Fruit fly (Drosophila melanogaster) whole organism, embryonic: ENCODE results near the gene Nepl9.
A peak's percentile ranks its signal among the peaks of the same experiment; 100 is the strongest.

Experiments
- CG10267 ChIP-seq: fragments of 200-800 bp; sonication (Bioruptor generic); optimal IDR thresholded peaks from 2 replicates; lab custom pipeline; 2018; ENCODE audit warnings: missing biosample characterization, mild to moderate bottlenecking, missing genetic modification characterization, moderate library complexity
- CG10366 ChIP-seq: fragments of 200-800 bp; sonication (Bioruptor generic); IDR thresholded peaks from 2 replicates; pipeline ENCODE4 v1.3.6; 2022; ENCODE audit warnings: missing biosample characterization, missing genetic modification characterization
- CG11398 ChIP-seq: fragments of 200-800 bp; sonication (Bioruptor generic); optimal IDR thresholded peaks from 2 replicates; lab custom pipeline; 2016; ENCODE audit warnings: missing biosample characterization, missing genetic modification characterization
- CG12391 ChIP-seq: fragments of 200-800 bp; sonication (Bioruptor generic); optimal IDR thresholded peaks from 3 replicates; lab custom pipeline; 2018; ENCODE audit warnings: missing biosample characterization, mild to moderate bottlenecking, missing genetic modification characterization, moderate library complexity
- CG14667 ChIP-seq: fragments of 200-800 bp; sonication (Bioruptor generic); IDR thresholded peaks from 2 replicates; pipeline ENCODE4 v1.3.6; 2022; ENCODE audit warnings: missing biosample characterization, missing genetic modification characterization
- CG16813 ChIP-seq: fragments of 200-800 bp; sonication (Bioruptor generic); IDR thresholded peaks from 3 replicates; pipeline ENCODE4 v1.3.6; 2022; ENCODE audit warnings: missing biosample characterization, missing genetic modification characterization; ENCODE audit not compliant: partially characterized antibody
- CG17359 ChIP-seq: fragments of 200-800 bp; sonication (Bioruptor generic); optimal IDR thresholded peaks from 3 replicates; lab custom pipeline; 2018; ENCODE audit warnings: missing biosample characterization, mild to moderate bottlenecking, missing genetic modification characterization, moderate library complexity
- CG17829 ChIP-seq: fragments of 200-800 bp; optimal IDR thresholded peaks from 2 replicates; lab custom pipeline; 2019; ENCODE audit warnings: missing biosample characterization, mild to moderate bottlenecking, missing genetic modification characterization, moderate library complexity
- CG2875 ChIP-seq: fragments of 200-800 bp; sonication (Bioruptor generic); optimal IDR thresholded peaks from 2 replicates; lab custom pipeline; 2017; ENCODE audit warnings: missing biosample characterization, mild to moderate bottlenecking, missing genetic modification characterization, missing genetic modification reagents
- CG2889 ChIP-seq: fragments of 200-800 bp; sonication (Bioruptor generic); IDR thresholded peaks from 3 replicates; pipeline ENCODE4 v1.3.6; 2022; ENCODE audit warnings: missing biosample characterization, missing genetic modification characterization
- CG33213 ChIP-seq: fragments of 200-800 bp; sonication (Bioruptor generic); optimal IDR thresholded peaks from 3 replicates; lab custom pipeline; 2016; ENCODE audit warnings: missing biosample characterization, missing genetic modification characterization
- CG3838 ChIP-seq: fragments of 200-800 bp; sonication (Bioruptor generic); optimal IDR thresholded peaks from 3 replicates; lab custom pipeline; 2016; ENCODE audit warnings: missing biosample characterization, missing genetic modification characterization
- CG6813 ChIP-seq: fragments of 200-800 bp; sonication (Bioruptor generic); optimal IDR thresholded peaks from 2 replicates; lab custom pipeline; 2017; ENCODE audit warnings: missing biosample characterization, missing genetic modification characterization, mild to moderate bottlenecking, moderate library complexity, missing genetic modification reagents
- CG6854 ChIP-seq: fragments of 200-800 bp; sonication (Bioruptor generic); optimal IDR thresholded peaks from 3 replicates; lab custom pipeline; 2017; ENCODE audit warnings: missing biosample characterization, mild to moderate bottlenecking, missing genetic modification characterization
- CG7372 ChIP-seq: fragments of 200-800 bp; sonication (Bioruptor generic); IDR thresholded peaks from 2 replicates; pipeline ENCODE4 v1.3.6; 2022; ENCODE audit warnings: missing biosample characterization, missing genetic modification characterization
- CG7987 ChIP-seq: fragments of 200-800 bp; sonication (Bioruptor generic); optimal IDR thresholded peaks from 2 replicates; lab custom pipeline; 2018; ENCODE audit warnings: missing biosample characterization, mild to moderate bottlenecking, missing genetic modification characterization, moderate library complexity
- CTCF ChIP-seq: fragments of 200-800 bp; sonication (Bioruptor generic); optimal IDR thresholded peaks from 2 replicates; lab custom pipeline; 2017; ENCODE audit warnings: missing biosample characterization, mild to moderate bottlenecking, missing genetic modification characterization, moderate library complexity
- D19A ChIP-seq: fragments of 200-800 bp; optimal IDR thresholded peaks from 3 replicates; lab custom pipeline; 2019; ENCODE audit warnings: missing biosample characterization, mild to moderate bottlenecking, missing genetic modification characterization, moderate library complexity
- D19B ChIP-seq: fragments of 200-800 bp; sonication (Bioruptor generic); optimal IDR thresholded peaks from 2 replicates; lab custom pipeline; 2017; ENCODE audit warnings: missing biosample characterization, mild to moderate bottlenecking, missing genetic modification characterization
- Dad ChIP-seq: fragments of 200-800 bp; sonication (Bioruptor generic); optimal IDR thresholded peaks from 3 replicates; lab custom pipeline; 2016; ENCODE audit warnings: missing biosample characterization, missing genetic modification characterization
- Dll ChIP-seq: fragments of 200-800 bp; sonication (Bioruptor generic); IDR thresholded peaks from 4 replicates; pipeline ENCODE4 v1.3.6; 2022; ENCODE audit warnings: missing biosample characterization, missing genetic modification characterization; ENCODE audit not compliant: partially characterized antibody
- Dref ChIP-seq: fragments of 200-800 bp; sonication (Bioruptor generic); IDR thresholded peaks from 2 replicates; pipeline ENCODE4 v1.3.6; 2022; ENCODE audit warnings: missing biosample characterization, missing genetic modification characterization
- Ets65A ChIP-seq: fragments of 200-800 bp; sonication (Bioruptor generic); peaks from one replicate; lab custom pipeline; 2016; ENCODE audit warnings: missing biosample characterization, missing genetic modification characterization
- Lpt ChIP-seq: fragments of >200 bp; optimal IDR thresholded peaks from 2 replicates; lab custom pipeline; 2018; ENCODE audit warnings: missing biosample characterization, missing genetic modification characterization
- Meics ChIP-seq: fragments of 200-800 bp; sonication (Bioruptor generic); optimal IDR thresholded peaks from 2 replicates; lab custom pipeline; 2017; ENCODE audit warnings: missing biosample characterization, mild to moderate bottlenecking, missing genetic modification characterization
- Myb ChIP-seq: fragments of 200-800 bp; sonication (Bioruptor generic); optimal IDR thresholded peaks from 2 replicates; lab custom pipeline; 2016; ENCODE audit warnings: missing biosample characterization, missing genetic modification characterization
- Optix ChIP-seq: fragments of 200-800 bp; sonication (Bioruptor generic); IDR thresholded peaks from 3 replicates; pipeline ENCODE4 v1.3.6; 2022; ENCODE audit warnings: missing biosample characterization, missing genetic modification characterization
- Xrp1 ChIP-seq: fragments of 200-800 bp; sonication (Bioruptor generic); IDR thresholded peaks from 2 replicates; pipeline ENCODE4 v1.3.6; 2022; ENCODE audit warnings: missing biosample characterization, missing genetic modification characterization
- ac ChIP-seq: fragments of 200-800 bp; sonication (Bioruptor generic); optimal IDR thresholded peaks from 3 replicates; lab custom pipeline; 2017; ENCODE audit warnings: missing biosample characterization, mild to moderate bottlenecking, missing genetic modification characterization
- aop ChIP-seq: fragments of 200-800 bp; sonication (Bioruptor generic); IDR thresholded peaks from 2 replicates; pipeline ENCODE4 v1.3.6; 2022; ENCODE audit warnings: missing biosample characterization, missing genetic modification characterization
- bcd ChIP-seq: fragments of 200-800 bp; sonication (Bioruptor generic); optimal IDR thresholded peaks from 2 replicates; lab custom pipeline; 2017; ENCODE audit warnings: missing biosample characterization, mild to moderate bottlenecking, missing genetic modification characterization
- cas ChIP-seq: fragments of 200-800 bp; sonication (Bioruptor generic); IDR thresholded peaks from 2 replicates; pipeline ENCODE4 v1.3.6; 2022; ENCODE audit warnings: missing biosample characterization, missing genetic modification characterization
- caup ChIP-seq: fragments of 200-800 bp; sonication (Bioruptor generic); optimal IDR thresholded peaks from 3 replicates; lab custom pipeline; 2017; ENCODE audit warnings: missing biosample characterization, mild to moderate bottlenecking, missing genetic modification characterization, moderate library complexity; ENCODE audit not compliant: severe bottlenecking
- croc ChIP-seq: fragments of 200-800 bp; sonication (Bioruptor generic); conservative IDR thresholded peaks from 3 replicates; pipeline ENCODE4 v1.3.6; 2022; ENCODE audit warnings: missing biosample characterization, missing genetic modification characterization
- crp ChIP-seq, 2 experiments: fragments of 200-800 bp; sonication (Bioruptor generic); optimal IDR thresholded peaks; 2 replicates in 1 of 2; 3 replicates in 1 of 2; lab custom pipeline; 2017; ENCODE audit warnings: missing biosample characterization in 2 of 2, missing genetic modification characterization in 2 of 2, mild to moderate bottlenecking in 1 of 2, moderate library complexity in 1 of 2
- cwo ChIP-seq: fragments of 200-800 bp; sonication (Bioruptor generic); optimal IDR thresholded peaks from 3 replicates; lab custom pipeline; 2017; ENCODE audit warnings: missing biosample characterization, missing genetic modification characterization, mild to moderate bottlenecking, moderate library complexity, missing genetic modification reagents
- dan ChIP-seq: fragments of 200-800 bp; sonication (Bioruptor generic); IDR thresholded peaks from 2 replicates; pipeline ENCODE4 v1.3.6; 2022; ENCODE audit warnings: missing biosample characterization, missing genetic modification characterization
- dati ChIP-seq: fragments of 200-800 bp; sonication (Bioruptor generic); IDR thresholded peaks from 2 replicates; pipeline ENCODE4 v1.3.6; 2022; ENCODE audit warnings: missing biosample characterization, missing genetic modification characterization
- dm ChIP-seq: fragments of 200-800 bp; sonication (Bioruptor generic); optimal IDR thresholded peaks from 3 replicates; lab custom pipeline; 2016; ENCODE audit warnings: missing biosample characterization, missing genetic modification characterization
- dmrt11E ChIP-seq: fragments of 200-800 bp; sonication (Bioruptor generic); optimal IDR thresholded peaks from 3 replicates; lab custom pipeline; 2018; ENCODE audit warnings: missing biosample characterization, mild to moderate bottlenecking, missing genetic modification characterization, moderate library complexity
- gfzf ChIP-seq: fragments of 200-800 bp; sonication (Bioruptor generic); optimal IDR thresholded peaks from 2 replicates; lab custom pipeline; 2016; ENCODE audit warnings: missing biosample characterization, mild to moderate bottlenecking, missing genetic modification characterization, moderate library complexity
- hkb ChIP-seq, 2 experiments: fragments of 200-800 bp in 1 of 2; fragments of >200 bp in 1 of 2; sonication (Bioruptor generic) in 1 of 2; IDR thresholded peaks in 1 of 2; optimal IDR thresholded peaks in 1 of 2; 2 replicates each; pipeline versions ENCODE4 v1.3.6 to Lab custom; 2017 to 2022; ENCODE audit warnings: missing biosample characterization in 1 of 2, missing genetic modification characterization in 1 of 2
- jumu ChIP-seq: fragments of 200-800 bp; sonication (Bioruptor generic); optimal IDR thresholded peaks from 3 replicates; lab custom pipeline; 2016; ENCODE audit warnings: missing biosample characterization, missing genetic modification characterization
- odd ChIP-seq: fragments of 200-800 bp; sonication (Bioruptor generic); optimal IDR thresholded peaks from 2 replicates; lab custom pipeline; 2017; ENCODE audit warnings: missing biosample characterization, mild to moderate bottlenecking, missing genetic modification characterization
- row ChIP-seq: fragments of 200-800 bp; sonication (Bioruptor generic); IDR thresholded peaks from 3 replicates; pipeline ENCODE4 v1.3.6; 2022; ENCODE audit warnings: missing biosample characterization, missing genetic modification characterization
- sens-2 ChIP-seq: fragments of 200-800 bp; sonication (Bioruptor generic); IDR thresholded peaks from 2 replicates; pipeline ENCODE4 v1.3.6; 2022; ENCODE audit warnings: missing biosample characterization, missing genetic modification characterization
- ssp ChIP-seq: fragments of 200-800 bp; sonication (Bioruptor generic); IDR thresholded peaks from 2 replicates; pipeline ENCODE4 v1.3.6; 2022; ENCODE audit warnings: missing biosample characterization, missing genetic modification characterization
- sug ChIP-seq: fragments of 200-800 bp; optimal IDR thresholded peaks from 2 replicates; lab custom pipeline; 2019; ENCODE audit warnings: missing biosample characterization, mild to moderate bottlenecking, missing genetic modification characterization, moderate library complexity
- z ChIP-seq: fragments of 200-800 bp; sonication (Bioruptor generic); IDR thresholded peaks from 3 replicates; pipeline ENCODE4 v1.3.6; 2022; ENCODE audit warnings: missing biosample characterization, missing genetic modification characterization

Nepl9 gene

dm6 chr2L:16859103-16859502, 22.0 kb upstream of the Nepl9 start (continued):
- peak; percentile 78 for TF ChIP-seq Ets65A
- TF ChIP-seq z (GFP tag; lab: Robert Waterston, UW) = peak; percentile 94
- TF ChIP-seq dati = no peak
- TF ChIP-seq, all 482 proteins: peak for 11

DNA sequence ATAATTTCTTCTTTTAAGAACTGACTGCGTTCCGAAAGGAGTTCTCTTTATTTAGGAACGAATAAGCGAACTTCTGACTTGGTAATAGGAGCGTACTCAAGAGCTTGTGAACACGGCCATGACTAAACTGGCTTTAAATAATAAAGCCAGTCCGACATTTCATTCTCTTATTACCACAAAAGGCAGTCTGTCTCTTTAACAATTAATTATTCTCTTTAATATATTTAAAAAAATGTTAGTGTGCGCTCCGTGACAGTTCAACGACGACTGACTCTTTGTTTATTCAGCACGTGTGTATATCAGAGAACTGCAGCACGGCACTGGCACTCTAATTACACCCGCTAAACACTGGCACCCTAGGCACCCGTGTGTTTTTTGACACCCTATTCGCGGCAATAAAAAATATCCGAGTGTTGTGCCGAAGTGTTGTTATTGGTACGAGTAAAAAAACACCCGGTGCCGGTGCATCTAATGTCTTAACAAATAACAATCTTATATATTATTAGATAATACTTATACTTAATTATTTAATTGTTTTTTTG, 21.5 kb upstream of the Nepl9 start, which contains the start of gene CG31809:
Gene CG31809, minus strand, starts transcription at position 249 of the 542 bp plus-strand sequence.
- TF ChIP-seq CG14667 (GFP tag; lab: Robert Waterston, UW) = no peak
- TF ChIP-seq CG10366 (GFP tag; lab: Robert Waterston, UW) = peak; percentile 7; the same call in 1 of the 2 replicates
- TF ChIP-seq CG7372 (GFP tag; lab: Robert Waterston, UW) = no peak
- TF ChIP-seq gfzf = no peak
- no peak for TF ChIP-seq Lpt
- TF ChIP-seq CG2875 = no peak
- no peak for TF ChIP-seq aop (GFP tag; lab: Robert Waterston, UW)
- TF ChIP-seq ac (GFP tag; lab: Kevin White, UChicago) = no peak
- TF ChIP-seq caup = no peak
- TF ChIP-seq hkb (optimal IDR thresholded peaks at IDR 0.05; lab: Kevin White, UChicago) = no peak
- TF ChIP-seq hkb (GFP tag; IDR thresholded peaks at IDR 0.05; lab: Robert Waterston, UW) = peak; percentile 38; the same call in 1 of the 2 replicates
- peak; percentile 25 for TF ChIP-seq CG6813 (GFP tag; lab: Kevin White, UChicago)
- no peak for TF ChIP-seq ssp (GFP tag; lab: Robert Waterston, UW)
- TF ChIP-seq Dll (GFP tag; lab: Robert Waterston, UW) = 0 out of 4 replicates have a peak, but pooled peaks have one; percentile 23
- TF ChIP-seq CG6854 (GFP tag; lab: Kevin White, UChicago) = no peak
- no peak for TF ChIP-seq dm (GFP tag; lab: Kevin White, UChicago)
- no peak for TF ChIP-seq sug (tag; lab: Kevin White, UChicago)
- no peak for TF ChIP-seq D19B
- peak; percentile 13 for TF ChIP-seq CG7987 (GFP tag; lab: Kevin White, UChicago)
- TF ChIP-seq row (GFP tag; lab: Robert Waterston, UW) = no peak
- TF ChIP-seq dmrt11E (tag; lab: Kevin White, UChicago) = no peak
- TF ChIP-seq CG10267 (tag; lab: Kevin White, UChicago) = no peak
- TF ChIP-seq crp (GFP tag; optimal IDR thresholded peaks at IDR 0.05; lab: Kevin White, UChicago) = no peak
- TF ChIP-seq Optix = no peak
- TF ChIP-seq CG33213 (GFP tag; lab: Kevin White, UChicago) = no peak
- peak; percentile 22; the same call in 1 of the 2 replicates for TF ChIP-seq Xrp1
- no peak for TF ChIP-seq cas
- no peak for TF ChIP-seq dan (GFP tag; lab: Robert Waterston, UW)
- TF ChIP-seq Dref (GFP tag; lab: Robert Waterston, UW) = no peak
- TF ChIP-seq Meics (GFP tag; lab: Kevin White, UChicago) = peak; percentile 23
- no peak for TF ChIP-seq CG17359 (tag; lab: Kevin White, UChicago)
- no peak for TF ChIP-seq CG16813 (GFP tag; lab: Robert Waterston, UW)
- no peak for TF ChIP-seq CG2889 (GFP tag; lab: Robert Waterston, UW)
- TF ChIP-seq Myb (GFP tag; lab: Kevin White, UChicago) = no peak
- TF ChIP-seq D19A (tag; lab: Kevin White, UChicago) = peak; percentile 13
- no peak for TF ChIP-seq sens-2 (GFP tag; lab: Robert Waterston, UW)
- no peak for TF ChIP-seq CG3838
- no peak for TF ChIP-seq CG17829 (tag; lab: Kevin White, UChicago)
- no peak for TF ChIP-seq jumu
- no peak for TF ChIP-seq CG12391 (tag; lab: Kevin White, UChicago)
- TF ChIP-seq cwo (GFP tag; lab: Kevin White, UChicago) = peak; percentile 67
- no peak for TF ChIP-seq CG11398 (GFP tag; lab: Kevin White, UChicago)
- no peak for TF ChIP-seq odd
- TF ChIP-seq CTCF (GFP tag; lab: Kevin White, UChicago) = no peak
- TF ChIP-seq Dad (GFP tag; lab: Kevin White, UChicago) = no peak
- no peak for TF ChIP-seq bcd (GFP tag; lab: Kevin White, UChicago)
- TF ChIP-seq croc (GFP tag; lab: Robert Waterston, UW) = no peak
